Worm (Caenorhabditis elegans): ENCODE measurements around the gene R11F4.2.

Gene R11F4.2

ce11 chrII:4068141-4068540 lies 14.7 kb upstream of the R11F4.2 start:
- TF ChIP-seq mep-1 (tag; optimal IDR thresholded peaks at IDR 0.05) (no peak), unc-39 (tag; optimal IDR thresholded peaks at IDR 0.05) (no peak), nhr-28 (tag; optimal IDR thresholded peaks at IDR 0.05) (no peak), ham-2 (GFP tag; optimal IDR thresholded peaks at IDR 0.05) (no peak), drap-1 (GFP tag; optimal IDR thresholded peaks at IDR 0.05) (no peak), blmp-1 (tag; optimal IDR thresholded peaks at IDR 0.05) (no peak), nhr-237 (tag; optimal IDR thresholded peaks at IDR 0.05) (no peak), ceh-83 (GFP tag; optimal IDR thresholded peaks at IDR 0.05) (no peak), bed-3 (GFP tag; optimal IDR thresholded peaks at IDR 0.05) (no peak)

ce11 chrII:4071075-4071474 lies 11.8 kb upstream of the R11F4.2 start:
- TF ChIP-seq tbx-8 (GFP tag; optimal IDR thresholded peaks at IDR 0.05) (no peak), elt-3 (tag; optimal IDR thresholded peaks at IDR 0.05) (no peak), nhr-28 (tag; optimal IDR thresholded peaks at IDR 0.05) (no peak), ceh-39 (tag; optimal IDR thresholded peaks at IDR 0.05) (no peak), unc-120 (tag; optimal IDR thresholded peaks at IDR 0.05; ENCODE audit: poor library complexity, severe bottlenecking) (no peak), nhr-12 (tag; optimal IDR thresholded peaks at IDR 0.05) (no peak), unc-62 (GFP tag; optimal IDR thresholded peaks at IDR 0.05) (no peak), zip-8 (tag; optimal IDR thresholded peaks at IDR 0.05) (no peak), nhr-237 (tag; optimal IDR thresholded peaks at IDR 0.05) (no peak), snpc-4 (tag; optimal IDR thresholded peaks at IDR 0.05) (no peak), lsy-2 (tag; optimal IDR thresholded peaks at IDR 0.05) (no peak), ceh-43 (GFP tag; optimal IDR thresholded peaks at IDR 0.05) (no peak), nhr-76 (tag; optimal IDR thresholded peaks at IDR 0.05) (no peak), nhr-2 (tag; optimal IDR thresholded peaks at IDR 0.05) (no peak), blmp-1 (tag; optimal IDR thresholded peaks at IDR 0.05) (no peak)

- TF ChIP-seq snpc-4 (tag; optimal IDR thresholded peaks at IDR 0.05) = no peak
- no peak for TF ChIP-seq pha-4 (tag; optimal IDR thresholded peaks at IDR 0.05)
- no peak for TF ChIP-seq M03D4.4 (tag; optimal IDR thresholded peaks at IDR 0.05)
- no peak for TF ChIP-seq nhr-76 (tag; optimal IDR thresholded peaks at IDR 0.05)
- TF ChIP-seq drap-1 (GFP tag; optimal IDR thresholded peaks at IDR 0.05) = no peak
- TF ChIP-seq elt-1 (tag; optimal IDR thresholded peaks at IDR 0.05; ENCODE audit: borderline replicate concordance, insufficient read depth) = no peak
- TF ChIP-seq lin-32 (GFP tag; optimal IDR thresholded peaks at IDR 0.05) = no peak
- no peak for TF ChIP-seq sptf-1 (tag; optimal IDR thresholded peaks at IDR 0.05)
- TF ChIP-seq lsy-2 (tag; optimal IDR thresholded peaks at IDR 0.05) = no peak
- TF ChIP-seq ztf-11 (tag; optimal IDR thresholded peaks at IDR 0.05) = no peak
Observed at ce11 chrII:4074710-4075109, 8.1 kb upstream of the R11F4.2 start.

ce11 chrII:4081141-4081540 lies 1.7 kb upstream of the R11F4.2 start:
- TF ChIP-seq ceh-39 (tag; optimal IDR thresholded peaks at IDR 0.05) = no peak
- TF ChIP-seq sptf-1 (tag; optimal IDR thresholded peaks at IDR 0.05) = no peak
- no peak for TF ChIP-seq nhr-12 (tag; optimal IDR thresholded peaks at IDR 0.05)
- no peak for TF ChIP-seq lin-13 (tag; optimal IDR thresholded peaks at IDR 0.05)
- TF ChIP-seq nhr-237 (tag; optimal IDR thresholded peaks at IDR 0.05) = no peak
- no peak for TF ChIP-seq ceh-43 (GFP tag; optimal IDR thresholded peaks at IDR 0.05)
- no peak for TF ChIP-seq elt-3 (tag; optimal IDR thresholded peaks at IDR 0.05)
- TF ChIP-seq M03D4.4 (tag; optimal IDR thresholded peaks at IDR 0.05) = no peak
- no peak for TF ChIP-seq ham-2 (GFP tag; optimal IDR thresholded peaks at IDR 0.05)
- no peak for TF ChIP-seq pha-4 (tag; optimal IDR thresholded peaks at IDR 0.05)
- TF ChIP-seq flh-1 (GFP tag; optimal IDR thresholded peaks at IDR 0.05) = no peak
- no peak for TF ChIP-seq blmp-1 (tag; optimal IDR thresholded peaks at IDR 0.05)
- no peak for TF ChIP-seq nhr-76 (tag; optimal IDR thresholded peaks at IDR 0.05)
- TF ChIP-seq ces-1 (GFP tag; optimal IDR thresholded peaks at IDR 0.05) = no peak
- no peak for TF ChIP-seq mep-1 (tag; optimal IDR thresholded peaks at IDR 0.05)
- TF ChIP-seq unc-62 (GFP tag; optimal IDR thresholded peaks at IDR 0.05) = no peak
- no peak for TF ChIP-seq ceh-83 (GFP tag; optimal IDR thresholded peaks at IDR 0.05)
- no peak for TF ChIP-seq nhr-28 (tag; optimal IDR thresholded peaks at IDR 0.05)
- TF ChIP-seq hlh-1 (tag; optimal IDR thresholded peaks at IDR 0.05) = no peak
- no peak for TF ChIP-seq lsy-2 (tag; optimal IDR thresholded peaks at IDR 0.05)

- TF ChIP-seq drap-1 (GFP tag; optimal IDR thresholded peaks at IDR 0.05) (no peak), ham-2 (GFP tag; optimal IDR thresholded peaks at IDR 0.05) (peak; percentile 19)
Observed at ce11 chrII:4081891-4082290, 963 bp upstream of the R11F4.2 start.

Measured in whole organism, mixed stage, embryonic.